Worm (Caenorhabditis elegans) whole organism, young adult: Measurements from ENCODE around the gene C26E1.1.

ENCODE experiments used
- F22D6.2 ChIP-seq: sonication (generic microtip); optimal IDR thresholded peaks from 2 replicates; lab custom pipeline; 2016; ENCODE audit warnings: mild to moderate bottlenecking, missing genetic modification characterization, missing compliant biosample characterization
- F37B4.10 ChIP-seq: fragments of 200-800 bp; sonication (Bioruptor generic); IDR thresholded peaks from 2 replicates; pipeline ENCODE4 v1.3.6; 2022; ENCODE audit warnings: missing genetic modification characterization, missing compliant biosample characterization
- ZK185.1 ChIP-seq: sonication (generic microtip); optimal IDR thresholded peaks from 2 replicates; lab custom pipeline; 2016; ENCODE audit warnings: mild to moderate bottlenecking, missing genetic modification characterization, missing compliant biosample characterization; ENCODE audit not compliant: poor library complexity, severe bottlenecking
- athp-1 ChIP-seq: sonication (generic microtip); optimal IDR thresholded peaks from 2 replicates; lab custom pipeline; 2017; ENCODE audit warnings: mild to moderate bottlenecking, missing genetic modification characterization, missing compliant biosample characterization
- dpl-1 ChIP-seq: fragments of 150-350 bp; optimal IDR thresholded peaks from 2 replicates; lab custom pipeline; 2014; ENCODE audit warnings: missing biosample characterization, missing genetic modification reagents, missing genetic modification characterization
- efl-1 ChIP-seq: fragments of 150-350 bp; optimal IDR thresholded peaks from 2 replicates; lab custom pipeline; 2014; ENCODE audit warnings: missing biosample characterization, missing genetic modification reagents, missing genetic modification characterization
- ets-4 ChIP-seq: fragments of 200-800 bp; sonication (Bioruptor generic); optimal IDR thresholded peaks from 2 replicates; lab custom pipeline; 2018; ENCODE audit warnings: mild to moderate bottlenecking, missing genetic modification characterization, missing compliant biosample characterization
- lin-26 ChIP-seq: fragments of 200-800 bp; sonication (Bioruptor generic); IDR thresholded peaks from 2 replicates; pipeline ENCODE4 v1.3.6; 2022; ENCODE audit warnings: missing genetic modification reagents, missing genetic modification characterization, missing compliant biosample characterization
- lin-35 ChIP-seq, 3 experiments: fragments of 150-350 bp in 2 of 3; sonication (generic microtip) in 1 of 3; optimal IDR thresholded peaks; 2 replicates each; lab custom pipeline; 2014 to 2018; ENCODE audit warnings: missing biosample characterization in 3 of 3, missing genetic modification characterization in 3 of 3, missing genetic modification reagents in 3 of 3
- rec-8 ChIP-seq, 2 experiments: sonication (generic microtip); optimal IDR thresholded peaks; 2 replicates each; lab custom pipeline; 2016; ENCODE audit warnings: mild to moderate bottlenecking in 2 of 2, missing genetic modification characterization in 2 of 2, missing genetic modification reagents in 2 of 2, missing genotype in 2 of 2, missing biosample characterization in 1 of 2, missing compliant biosample characterization in 1 of 2, moderate library complexity in 1 of 2
- sea-2 ChIP-seq: fragments of 200-800 bp; sonication (Bioruptor generic); IDR thresholded peaks from 2 replicates; pipeline ENCODE4 v1.3.6; 2022; ENCODE audit warnings: missing genetic modification characterization, missing compliant biosample characterization
- tlf-1 ChIP-seq: fragments of 200-800 bp; sonication (Bioruptor generic); optimal IDR thresholded peaks from 2 replicates; lab custom pipeline; 2018; ENCODE audit warnings: mild to moderate bottlenecking, missing genetic modification characterization, missing compliant biosample characterization
- ztf-3 ChIP-seq: fragments of 200-800 bp; sonication (Bioruptor generic); optimal IDR thresholded peaks from 2 replicates; lab custom pipeline; 2018; ENCODE audit warnings: mild to moderate bottlenecking, missing genetic modification characterization, missing compliant biosample characterization

ce11 chrV:13298706-13299105 lies 1.4 kb downstream of the C26E1.1 start:
- TF ChIP-seq ztf-3 (GFP tag; lab: Kevin White, UChicago) = no peak
- TF ChIP-seq efl-1 (GFP tag; lab: Kevin White, UChicago) = no peak
- no peak for TF ChIP-seq ZK185.1 (tag; lab: Kevin White, UChicago)
- TF ChIP-seq tlf-1 (GFP tag; lab: Kevin White, UChicago) = no peak
- TF ChIP-seq lin-35 (GFP tag; optimal IDR thresholded peaks at IDR 0.05; lab: Kevin White, UChicago) = no peak
- TF ChIP-seq F37B4.10 = no peak
- TF ChIP-seq dpl-1 (GFP tag; lab: Kevin White, UChicago) = no peak
- TF ChIP-seq sea-2 (GFP tag; lab: Robert Waterston, UW) = no peak
- no peak for TF ChIP-seq rec-8 (tag; optimal IDR thresholded peaks at IDR 0.05; lab: Kevin White, UChicago)
- TF ChIP-seq F22D6.2 = no peak
- TF ChIP-seq athp-1 (tag; lab: Kevin White, UChicago) = no peak
- no peak for TF ChIP-seq lin-26
- no peak for TF ChIP-seq ets-4 (GFP tag; lab: Kevin White, UChicago)
